Fruit fly (Drosophila melanogaster) whole organism, pupa: Measurements from ENCODE around the gene CG7991.

Source experiments
- CG10348 ChIP-seq: fragments of 200-800 bp; sonication (Bioruptor generic); IDR thresholded peaks from 2 replicates; pipeline ENCODE4 v1.3.6; 2022; ENCODE audit warnings: missing biosample characterization, missing genetic modification characterization
- CG15710 ChIP-seq: fragments of 200-800 bp; sonication (Bioruptor generic); optimal IDR thresholded peaks from 2 replicates; lab custom pipeline; 2018; ENCODE audit warnings: missing biosample characterization, mild to moderate bottlenecking, missing genetic modification characterization, moderate library complexity
- CG32121 ChIP-seq: fragments of 200-800 bp; sonication (Bioruptor generic); IDR thresholded peaks from 2 replicates; pipeline ENCODE4 v1.3.6; 2022; ENCODE audit warnings: missing biosample characterization, missing genetic modification characterization
- CG34367 ChIP-seq: fragments of 200-800 bp; sonication (Bioruptor generic); optimal IDR thresholded peaks from 2 replicates; lab custom pipeline; 2018; ENCODE audit warnings: missing biosample characterization, mild to moderate bottlenecking, missing genetic modification characterization
- CG4496 ChIP-seq: fragments of 200-800 bp; sonication (Bioruptor generic); IDR thresholded peaks from 3 replicates; pipeline ENCODE4 v1.3.6; 2022; ENCODE audit warnings: missing biosample characterization, missing genetic modification characterization
- D1 ChIP-seq: fragments of 200-800 bp; sonication (Bioruptor generic); optimal IDR thresholded peaks from 2 replicates; lab custom pipeline; 2018; ENCODE audit warnings: missing biosample characterization, mild to moderate bottlenecking, missing genetic modification characterization, moderate library complexity
- Pif1A ChIP-seq: fragments of 200-800 bp; sonication (Bioruptor generic); optimal IDR thresholded peaks from 3 replicates; lab custom pipeline; 2016; ENCODE audit warnings: missing biosample characterization, missing genetic modification characterization
- Pif1B ChIP-seq: fragments of 200-800 bp; sonication (Bioruptor generic); optimal IDR thresholded peaks from 3 replicates; lab custom pipeline; 2016; ENCODE audit warnings: missing biosample characterization, missing genetic modification characterization
- fd96Ca ChIP-seq: fragments of 200-800 bp; sonication (Bioruptor generic); IDR thresholded peaks from 3 replicates; pipeline ENCODE4 v1.3.6; 2022; ENCODE audit warnings: missing biosample characterization, missing genetic modification characterization
- rn ChIP-seq: fragments of 200-800 bp; sonication (Bioruptor generic); IDR thresholded peaks from 2 replicates; pipeline ENCODE4 v1.3.6; 2022; ENCODE audit warnings: missing biosample characterization, missing genetic modification characterization

- no peak for TF ChIP-seq CG15710 (tag; lab: Kevin White, UChicago)
- no peak for TF ChIP-seq Pif1B (GFP tag; lab: Kevin White, UChicago)
- TF ChIP-seq D1 (tag; lab: Kevin White, UChicago): no peak
- no peak for TF ChIP-seq CG32121 (GFP tag; lab: Robert Waterston, UW)
- TF ChIP-seq CG4496 (GFP tag; lab: Robert Waterston, UW): no peak
- no peak for TF ChIP-seq Pif1A (GFP tag; lab: Kevin White, UChicago)
- TF ChIP-seq CG34367 (tag; lab: Kevin White, UChicago): no peak
- no peak for TF ChIP-seq fd96Ca
- TF ChIP-seq rn: no peak
- TF ChIP-seq CG10348 (GFP tag; lab: Robert Waterston, UW): no peak
These were observed 1.9 kb upstream of the CG7991 start, which contains the start of gene CG13930 for dm6 chr3L:1672627-1673026.
